Worm (Caenorhabditis elegans): ENCODE results near the gene C45G9.9.

DNA sequence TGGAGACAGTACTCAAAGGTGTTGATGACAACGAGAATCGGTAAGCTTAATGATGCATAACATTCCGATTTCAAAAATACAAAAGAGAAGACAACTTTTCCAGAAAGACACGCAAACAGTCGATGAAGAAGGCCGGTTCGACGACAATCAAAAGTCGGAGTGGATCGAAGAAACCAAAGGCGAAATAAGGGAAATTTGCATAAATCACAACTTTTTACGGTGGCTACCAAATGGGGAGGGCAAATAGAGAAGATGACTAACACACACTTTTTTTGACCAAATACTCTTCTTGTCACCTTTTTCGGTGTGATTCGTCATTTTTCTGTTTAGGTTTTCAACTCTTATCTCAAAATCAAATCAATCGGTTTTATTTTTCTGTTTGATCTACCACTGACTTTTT, 19.5 kb downstream of the C45G9.9 start, which contains the start of gene C45G9.6:
- TF ChIP-seq sea-1 (GFP tag; conservative IDR thresholded peaks at IDR 0.05) (no peak), flt-1 (GFP tag; IDR thresholded peaks at IDR 0.05) (no peak), tra-4 (tag; optimal IDR thresholded peaks at IDR 0.05) (no peak)
